Worm (Caenorhabditis elegans) whole organism, L4 larva: Measurements from ENCODE around the gene enol-1.
A peak's percentile ranks its signal among the peaks of the same experiment; 100 is the strongest.

Experiments used
- D1046.2 ChIP-seq: fragments of 200-800 bp; sonication (Bioruptor generic); IDR thresholded peaks from 2 replicates; pipeline ENCODE4 v1.3.6; 2022; ENCODE audit warnings: missing genetic modification characterization, missing compliant biosample characterization
- F26F4.8 ChIP-seq: fragments of 200-800 bp; sonication (Bioruptor generic); conservative IDR thresholded peaks from 2 replicates; pipeline ENCODE4 v1.3.6; 2022; ENCODE audit warnings: missing genetic modification characterization, missing compliant biosample characterization
- F37D6.2 ChIP-seq: sonication (generic microtip); optimal IDR thresholded peaks from 2 replicates; lab custom pipeline; 2016; ENCODE audit warnings: mild to moderate bottlenecking, missing genetic modification characterization, missing compliant biosample characterization
- F44E2.7 ChIP-seq: fragments of 200-800 bp; sonication (Bioruptor generic); IDR thresholded peaks from 2 replicates; pipeline ENCODE4 v2.1.2; 2022; ENCODE audit warnings: missing genetic modification characterization, missing compliant biosample characterization
- F49E8.2 ChIP-seq: sonication (generic microtip); optimal IDR thresholded peaks from 2 replicates; lab custom pipeline; 2016; ENCODE audit warnings: missing compliant biosample characterization, mild to moderate bottlenecking, missing genetic modification characterization, borderline replicate concordance
- R02D3.7 ChIP-seq: fragments of 150-350 bp; sonication (generic microtip); optimal IDR thresholded peaks from 3 replicates; lab custom pipeline; 2014; ENCODE audit warnings: missing biosample characterization, missing genetic modification characterization
- T26A8.4 ChIP-seq: fragments of 200-800 bp; sonication (Bioruptor generic); IDR thresholded peaks from 2 replicates; pipeline ENCODE4 v1.3.6; 2022; ENCODE audit warnings: missing genetic modification characterization, missing compliant biosample characterization
- Y5F2A.4 ChIP-seq: fragments of 200-800 bp; sonication (Bioruptor generic); optimal IDR thresholded peaks from 2 replicates; lab custom pipeline; 2018; ENCODE audit warnings: mild to moderate bottlenecking, missing genetic modification characterization, missing compliant biosample characterization
- Y75B8A.6 ChIP-seq: fragments of 200-800 bp; sonication (Bioruptor generic); IDR thresholded peaks from 2 replicates; pipeline ENCODE4 v1.3.6; 2022; ENCODE audit warnings: missing genetic modification reagents, missing genetic modification characterization, missing compliant biosample characterization
- ZK337.2 ChIP-seq: fragments of 200-800 bp; sonication (Bioruptor generic); IDR thresholded peaks from 2 replicates; pipeline ENCODE4 v1.3.6; 2022; ENCODE audit warnings: missing genetic modification reagents, missing genetic modification characterization, missing compliant biosample characterization
- aha-1 ChIP-seq: fragments of 150-350 bp; peaks from one replicate; lab custom pipeline; 2014; ENCODE audit warnings: missing biosample characterization, missing genetic modification characterization
- aly-2 ChIP-seq: sonication (generic microtip); optimal IDR thresholded peaks from 2 replicates; lab custom pipeline; 2018; ENCODE audit warnings: missing biosample characterization, missing genetic modification characterization
- ama-1 ChIP-seq: fragments of 150-350 bp; optimal IDR thresholded peaks from 2 replicates; lab custom pipeline; 2014; ENCODE audit warnings: inconsistent platforms, mixed read lengths
- ceh-20 ChIP-seq: fragments of 200-800 bp; sonication (Bioruptor generic); IDR thresholded peaks from 2 replicates; pipeline ENCODE4 v1.3.6; 2022; ENCODE audit warnings: missing genetic modification reagents, missing genetic modification characterization, missing compliant biosample characterization
- ceh-32 ChIP-seq: sonication (generic microtip); optimal IDR thresholded peaks from 2 replicates; lab custom pipeline; 2016; ENCODE audit warnings: mild to moderate bottlenecking, missing genetic modification characterization, missing compliant biosample characterization; ENCODE audit not compliant: poor library complexity
- ceh-44 ChIP-seq: fragments of 200-800 bp; sonication (Bioruptor generic); IDR thresholded peaks from 2 replicates; pipeline ENCODE4 v1.3.6; 2022; ENCODE audit warnings: missing genetic modification reagents, missing genetic modification characterization, missing compliant biosample characterization
- ceh-62 ChIP-seq: sonication (generic microtip); optimal IDR thresholded peaks from 2 replicates; lab custom pipeline; 2017; ENCODE audit warnings: missing biosample characterization, missing genetic modification characterization
- ceh-82 ChIP-seq: sonication (generic microtip); optimal IDR thresholded peaks from 2 replicates; lab custom pipeline; 2017; ENCODE audit warnings: missing biosample characterization, missing genetic modification characterization
- ces-1 ChIP-seq: fragments of 150-350 bp; sonication (generic microtip); optimal IDR thresholded peaks from 4 replicates; lab custom pipeline; 2014; ENCODE audit warnings: missing biosample characterization, missing genetic modification reagents, missing genetic modification characterization
- daf-16 ChIP-seq, 3 experiments: sonication (generic microtip); optimal IDR thresholded peaks; 2 replicates each; lab custom pipeline; 2016 to 2017; ENCODE audit warnings: missing genetic modification characterization in 3 of 3, missing genetic modification reagents in 3 of 3, mild to moderate bottlenecking in 2 of 3, missing compliant biosample characterization in 2 of 3, missing biosample characterization in 1 of 3, moderate library complexity in 1 of 3
- dpl-1 ChIP-seq: fragments of 150-350 bp; optimal IDR thresholded peaks from 2 replicates; lab custom pipeline; 2014; ENCODE audit warnings: missing biosample characterization, missing genetic modification reagents, missing genetic modification characterization
- duxl-1 ChIP-seq: sonication (generic microtip); optimal IDR thresholded peaks from 2 replicates; lab custom pipeline; 2016; ENCODE audit warnings: mild to moderate bottlenecking, missing genetic modification characterization, moderate library complexity, missing compliant biosample characterization; ENCODE audit not compliant: poor library complexity
- egl-43 ChIP-seq: fragments of 200-800 bp; sonication (Bioruptor generic); IDR thresholded peaks from 2 replicates; pipeline ENCODE4 v1.3.6; 2022; ENCODE audit warnings: missing genetic modification reagents, missing genetic modification characterization, missing compliant biosample characterization
- fos-1 ChIP-seq: fragments of 150-350 bp; optimal IDR thresholded peaks from 2 replicates; lab custom pipeline; 2014; ENCODE audit warnings: missing biosample characterization, missing genetic modification characterization
- hif-1 ChIP-seq, 2 experiments: sonication (generic microtip); optimal IDR thresholded peaks; 2 replicates each; lab custom pipeline; 2016 to 2017; ENCODE audit warnings: missing compliant biosample characterization in 2 of 2, missing genetic modification characterization in 2 of 2, missing genetic modification reagents in 2 of 2, missing genotype in 2 of 2, mild to moderate bottlenecking in 1 of 2
- hlh-11 ChIP-seq: fragments of 200-800 bp; sonication (Bioruptor generic); optimal IDR thresholded peaks from 2 replicates; lab custom pipeline; 2018; ENCODE audit warnings: mild to moderate bottlenecking, missing genetic modification characterization, missing compliant biosample characterization
- jun-1 ChIP-seq: fragments of 150-350 bp; optimal IDR thresholded peaks from 2 replicates; lab custom pipeline; 2014; ENCODE audit warnings: missing biosample characterization, missing genetic modification reagents, missing genetic modification characterization
- lin-1 ChIP-seq: fragments of 200-800 bp; sonication (Bioruptor generic); IDR thresholded peaks from 2 replicates; pipeline ENCODE4 v1.3.6; 2022; ENCODE audit warnings: missing genetic modification reagents, missing genetic modification characterization, missing compliant biosample characterization
- lin-38 ChIP-seq: fragments of 200-800 bp; sonication (Bioruptor generic); IDR thresholded peaks from 2 replicates; pipeline ENCODE4 v1.3.6; 2022; ENCODE audit warnings: missing genetic modification reagents, missing genetic modification characterization, missing compliant biosample characterization
- mes-2 ChIP-seq: sonication (generic microtip); optimal IDR thresholded peaks from 2 replicates; lab custom pipeline; 2016; ENCODE audit warnings: missing genotype, mild to moderate bottlenecking, missing genetic modification characterization, missing compliant biosample characterization; ENCODE audit not compliant: poor library complexity, severe bottlenecking
- mxl-2 ChIP-seq: fragments of 200-800 bp; sonication (Bioruptor generic); conservative IDR thresholded peaks from 2 replicates; pipeline ENCODE4 v1.3.6; 2022; ENCODE audit warnings: missing genetic modification reagents, missing genetic modification characterization, missing compliant biosample characterization
- nhr-111 ChIP-seq: fragments of 200-800 bp; sonication (Bioruptor generic); optimal IDR thresholded peaks from 2 replicates; lab custom pipeline; 2018; ENCODE audit warnings: mild to moderate bottlenecking, missing genetic modification characterization, missing compliant biosample characterization
- nhr-42 ChIP-seq: fragments of 200-800 bp; sonication (Bioruptor generic); IDR thresholded peaks from 2 replicates; pipeline ENCODE4 v1.3.6; 2022; ENCODE audit warnings: missing genetic modification characterization, missing compliant biosample characterization
- nhr-6 ChIP-seq: fragments of 150-350 bp; optimal IDR thresholded peaks from 2 replicates; lab custom pipeline; 2014; ENCODE audit warnings: missing biosample characterization, missing genetic modification characterization
- nhr-76 ChIP-seq: fragments of 150-350 bp; optimal IDR thresholded peaks from 2 replicates; lab custom pipeline; 2014; ENCODE audit warnings: missing biosample characterization, missing genetic modification characterization
- nhr-77 ChIP-seq: fragments of 150-350 bp; optimal IDR thresholded peaks from 2 replicates; lab custom pipeline; 2014; ENCODE audit warnings: missing biosample characterization, missing genetic modification characterization
- php-3 ChIP-seq: fragments of 200-800 bp; sonication (Bioruptor generic); IDR thresholded peaks from 2 replicates; pipeline ENCODE4 v1.3.6; 2022; ENCODE audit warnings: missing genetic modification reagents, missing genetic modification characterization, missing compliant biosample characterization
- pqm-1 ChIP-seq: sonication (generic microtip); optimal IDR thresholded peaks from 2 replicates; lab custom pipeline; 2017; ENCODE audit warnings: missing biosample characterization, missing genetic modification characterization
- set-16 ChIP-seq: fragments of 200-800 bp; sonication (Bioruptor generic); IDR thresholded peaks from 2 replicates; pipeline ENCODE4 v1.3.6; 2022; ENCODE audit warnings: missing genetic modification reagents, missing genetic modification characterization, missing compliant biosample characterization
- snpc-1.2 ChIP-seq: fragments of 200-800 bp; sonication (Bioruptor generic); IDR thresholded peaks from 2 replicates; pipeline ENCODE4 v1.3.6; 2022; ENCODE audit warnings: missing genetic modification reagents, missing genetic modification characterization, missing compliant biosample characterization
- spr-3 ChIP-seq: fragments of 200-800 bp; sonication (Bioruptor generic); optimal IDR thresholded peaks from 2 replicates; lab custom pipeline; 2018; ENCODE audit warnings: mild to moderate bottlenecking, missing genetic modification characterization, missing compliant biosample characterization
- tra-1 ChIP-seq: fragments of 200-800 bp; sonication (Bioruptor generic); IDR thresholded peaks from 2 replicates; pipeline ENCODE4 v1.3.6; 2022; ENCODE audit warnings: missing genetic modification reagents, missing genetic modification characterization, missing compliant biosample characterization
- unc-130 ChIP-seq: sonication (generic microtip); optimal IDR thresholded peaks from 2 replicates; lab custom pipeline; 2016; ENCODE audit warnings: missing genetic modification reagents, missing genetic modification characterization, missing compliant biosample characterization
- vab-7 ChIP-seq: fragments of 200-800 bp; sonication (Bioruptor generic); IDR thresholded peaks from 2 replicates; pipeline ENCODE4 v1.3.6; 2022; ENCODE audit warnings: missing genetic modification reagents, missing genetic modification characterization, missing compliant biosample characterization
- zag-1 ChIP-seq: fragments of 150-350 bp; optimal IDR thresholded peaks from 2 replicates; lab custom pipeline; 2014; ENCODE audit warnings: missing biosample characterization, missing genetic modification characterization
- zfp-2 ChIP-seq: sonication (generic microtip); optimal IDR thresholded peaks from 2 replicates; lab custom pipeline; 2016; ENCODE audit warnings: mild to moderate bottlenecking, missing genetic modification characterization, missing compliant biosample characterization

The enol-1 gene

DNA sequence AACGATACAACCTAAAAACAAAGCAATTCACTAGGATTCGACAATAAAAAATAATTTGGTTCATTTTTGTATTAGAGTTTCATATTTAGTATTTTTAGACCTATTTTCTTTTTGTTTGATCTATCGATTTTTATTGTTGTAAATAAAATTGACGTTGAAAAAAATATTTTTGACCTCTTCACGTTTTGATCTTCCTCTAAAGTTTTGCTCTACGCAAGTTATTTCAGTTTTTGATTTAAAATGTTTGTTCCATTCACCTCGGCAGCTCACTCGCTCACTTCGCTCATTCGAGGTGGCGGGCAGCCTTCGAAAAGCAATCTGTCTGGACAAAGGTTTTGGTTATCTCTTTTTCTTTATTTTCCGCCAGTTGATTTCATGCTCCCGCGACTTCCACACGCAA lies at the start of gene enol-1:
TSS of gene enol-1 (plus strand) at position 235 of the 400 bp plus-strand sequence.
- TF ChIP-seq ama-1 (lab: Kevin White, UChicago) (peak; percentile 69), lin-38 (GFP tag; lab: Robert Waterston, UW) (peak; percentile 32), unc-130 (GFP tag; lab: Kevin White, UChicago) (peak; percentile 15), nhr-111 (GFP tag; lab: Kevin White, UChicago) (no peak)

DNA sequence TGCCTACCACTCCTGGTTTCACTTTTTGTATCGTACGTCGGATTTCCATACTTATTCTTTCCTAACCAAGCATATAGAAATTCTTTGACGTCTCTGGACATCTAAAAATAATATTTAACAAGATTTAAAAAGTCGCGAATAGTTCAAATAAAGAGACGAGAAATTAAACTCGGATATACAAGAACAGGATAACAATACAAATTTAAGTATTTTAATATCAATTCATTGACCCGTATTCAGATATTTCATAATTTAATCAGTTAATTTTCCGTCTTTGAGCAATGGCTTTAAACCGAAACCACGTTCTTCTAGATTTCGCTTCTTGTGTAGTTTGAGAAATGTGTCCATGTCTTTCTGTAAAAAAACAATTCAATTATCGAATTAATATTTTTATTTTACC lies 47.2 kb upstream of the enol-1 start, which contains the start of gene rha-1:
TSS of gene rha-1 (minus strand) at position 101 of the 400 bp plus-strand sequence.
- TF ChIP-seq ZK337.2 (GFP tag; lab: Robert Waterston, UW) (no peak), jun-1 (no peak), nhr-6 (tag; lab: Kevin White, UChicago) (no peak), mes-2 (no peak), D1046.2 (GFP tag; lab: Robert Waterston, UW) (no peak), zfp-2 (tag; lab: Kevin White, UChicago) (no peak), hif-1 (tag; optimal IDR thresholded peaks at IDR 0.05; lab: Kevin White, UChicago) (no peak), snpc-1.2 (GFP tag; lab: Robert Waterston, UW) (no peak), tra-1 (no peak)
- TF ChIP-seq, all 104 proteins: peak for 0

DNA sequence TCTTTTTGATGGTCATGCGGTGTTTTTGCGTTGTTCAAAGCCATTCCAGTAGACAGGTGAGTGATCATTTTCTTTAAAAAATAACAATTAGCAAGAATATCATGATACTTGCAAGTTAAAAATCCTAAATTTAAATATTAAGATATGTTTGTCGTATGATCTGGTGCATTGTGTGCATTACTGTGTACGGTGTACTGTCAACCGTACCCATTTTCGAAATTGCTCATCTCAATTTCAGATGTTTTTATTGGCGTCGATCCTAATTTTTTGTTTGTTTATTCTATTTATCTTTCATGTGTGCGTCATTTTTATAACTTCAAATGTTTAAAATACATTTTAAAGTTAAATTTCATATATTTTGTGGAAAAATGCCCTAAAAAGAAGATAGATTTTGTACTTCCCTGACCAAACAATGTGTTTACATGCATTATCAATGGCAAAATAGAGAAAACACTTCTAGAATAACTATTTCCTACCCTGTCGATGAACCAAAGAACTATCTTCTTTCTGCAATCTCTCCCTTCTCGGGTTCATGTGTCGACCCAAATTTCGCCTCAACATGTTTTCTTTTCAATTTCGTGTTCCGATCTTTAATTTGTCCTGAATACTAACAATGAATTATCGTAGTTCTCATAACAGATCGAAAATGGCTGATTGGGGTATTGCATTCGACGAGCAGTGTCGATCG lies 46.4 kb upstream of the enol-1 start, which contains the start of the genes T07D4.5 and ddx-19:
TSS of gene T07D4.5 (minus strand) at position 71 of the 688 bp plus-strand sequence.
TSS of gene ddx-19 (plus strand) at position 638 of the 688 bp plus-strand sequence.
- TF ChIP-seq ceh-44 (GFP tag; lab: Robert Waterston, UW) (no peak), ceh-82 (tag; lab: Kevin White, UChicago) (no peak), F49E8.2 (tag; lab: Kevin White, UChicago) (no peak), egl-43 (no peak), nhr-42 (GFP tag; lab: Robert Waterston, UW) (no peak), aly-2 (tag; lab: Kevin White, UChicago) (no peak), hlh-11 (tag; lab: Kevin White, UChicago) (no peak), hif-1 (tag; optimal IDR thresholded peaks at IDR 0.05; lab: Kevin White, UChicago) (no peak), tra-1 (no peak), ces-1 (GFP tag; lab: Kevin White, UChicago) (no peak), lin-38 (GFP tag; lab: Robert Waterston, UW) (no peak), Y75B8A.6 (GFP tag; lab: Robert Waterston, UW) (no peak), Y5F2A.4 (GFP tag; lab: Kevin White, UChicago) (no peak), php-3 (GFP tag; lab: Robert Waterston, UW) (no peak), nhr-76 (no peak), dpl-1 (GFP tag; lab: Kevin White, UChicago) (peak; percentile 62), daf-16 (GFP tag; optimal IDR thresholded peaks at IDR 0.05; lab: Kevin White, UChicago) (no peak), daf-16 (tag; optimal IDR thresholded peaks at IDR 0.05; lab: Kevin White, UChicago) (peak; percentile 41), snpc-1.2 (GFP tag; lab: Robert Waterston, UW) (no peak), T26A8.4 (no peak), jun-1 (no peak), mxl-2 (GFP tag; lab: Robert Waterston, UW) (no peak), ceh-32 (no peak), set-16 (GFP tag; lab: Robert Waterston, UW) (no peak), duxl-1 (tag; lab: Kevin White, UChicago) (no peak), lin-1 (no peak), fos-1 (tag; lab: Kevin White, UChicago) (no peak), nhr-111 (GFP tag; lab: Kevin White, UChicago) (no peak), F26F4.8 (GFP tag; lab: Robert Waterston, UW) (no peak), F37D6.2 (no peak), nhr-77 (tag; lab: Kevin White, UChicago) (peak; percentile 1), zag-1 (no peak), F44E2.7 (GFP tag; lab: Robert Waterston, UW) (no peak), aha-1 (tag; lab: Kevin White, UChicago) (peak; percentile 72), R02D3.7 (tag; lab: Kevin White, UChicago) (no peak), spr-3 (no peak), ceh-20 (GFP tag; lab: Robert Waterston, UW) (no peak), pqm-1 (no peak), ceh-62 (tag; lab: Kevin White, UChicago) (no peak), vab-7 (GFP tag; lab: Robert Waterston, UW) (no peak)
